Worm (Caenorhabditis elegans) whole organism, late embryonic: Measurements from ENCODE around the gene ctg-2.

Source experiments
- C08G9.2 ChIP-seq: sonication (generic microtip); optimal IDR thresholded peaks from 2 replicates; lab custom pipeline; 2016; ENCODE audit warnings: mild to moderate bottlenecking, missing genetic modification characterization, moderate library complexity, missing compliant biosample characterization
- C38D4.7 ChIP-seq: fragments of 200-800 bp; sonication (Bioruptor generic); optimal IDR thresholded peaks from 2 replicates; lab custom pipeline; 2018; ENCODE audit warnings: mild to moderate bottlenecking, missing genetic modification characterization, moderate library complexity, missing compliant biosample characterization
- K02D7.2 ChIP-seq: sonication (generic microtip); optimal IDR thresholded peaks from 2 replicates; lab custom pipeline; 2017; ENCODE audit warnings: mild to moderate bottlenecking, missing genetic modification characterization, missing compliant biosample characterization
- T23F11.4 ChIP-seq: fragments of 200-800 bp; sonication (Bioruptor generic); optimal IDR thresholded peaks from 2 replicates; lab custom pipeline; 2018; ENCODE audit warnings: mild to moderate bottlenecking, missing genetic modification characterization, missing compliant biosample characterization
- Y22D7AL.16 ChIP-seq: sonication (generic microtip); optimal IDR thresholded peaks from 2 replicates; lab custom pipeline; 2016; ENCODE audit warnings: missing genetic modification characterization, missing compliant biosample characterization
- ahr-1 ChIP-seq: sonication (generic microtip); optimal IDR thresholded peaks from 2 replicates; lab custom pipeline; 2016; ENCODE audit warnings: missing genetic modification characterization, missing compliant biosample characterization
- ama-1 ChIP-seq: fragments of 150-350 bp; optimal IDR thresholded peaks from 2 replicates; lab custom pipeline; 2014
- ceh-14 ChIP-seq: sonication (generic microtip); optimal IDR thresholded peaks from 2 replicates; lab custom pipeline; 2016; ENCODE audit warnings: missing genotype, missing genetic modification characterization, missing compliant biosample characterization
- ceh-18 ChIP-seq: sonication (generic microtip); optimal IDR thresholded peaks from 2 replicates; lab custom pipeline; 2016; ENCODE audit warnings: missing genetic modification characterization, missing compliant biosample characterization
- ceh-19 ChIP-seq: fragments of 200-800 bp; sonication (Bioruptor generic); optimal IDR thresholded peaks from 2 replicates; lab custom pipeline; 2018; ENCODE audit warnings: mild to moderate bottlenecking, missing genetic modification characterization, missing compliant biosample characterization
- ceh-30 ChIP-seq: fragments of 150-350 bp; optimal IDR thresholded peaks from 2 replicates; lab custom pipeline; 2014; ENCODE audit warnings: missing biosample characterization, missing genetic modification characterization
- ceh-31 ChIP-seq: sonication (generic microtip); optimal IDR thresholded peaks from 2 replicates; lab custom pipeline; 2016; ENCODE audit warnings: missing genetic modification characterization, missing compliant biosample characterization
- ceh-34 ChIP-seq: sonication (generic microtip); optimal IDR thresholded peaks from 2 replicates; lab custom pipeline; 2016; ENCODE audit warnings: mild to moderate bottlenecking, missing genetic modification characterization, missing compliant biosample characterization
- ceh-6 ChIP-seq: fragments of 200-800 bp; sonication (Bioruptor generic); optimal IDR thresholded peaks from 2 replicates; lab custom pipeline; 2018; ENCODE audit warnings: mild to moderate bottlenecking, missing genetic modification characterization, missing compliant biosample characterization
- ceh-9 ChIP-seq: sonication (generic microtip); optimal IDR thresholded peaks from 2 replicates; lab custom pipeline; 2016; ENCODE audit warnings: mild to moderate bottlenecking, missing genetic modification characterization, inconsistent platforms, missing compliant biosample characterization
- che-1 ChIP-seq: sonication (generic microtip); optimal IDR thresholded peaks from 2 replicates; lab custom pipeline; 2016; ENCODE audit warnings: mild to moderate bottlenecking, missing genetic modification characterization, missing compliant biosample characterization
- dmd-4 ChIP-seq: sonication (generic microtip); optimal IDR thresholded peaks from 2 replicates; lab custom pipeline; 2016; ENCODE audit warnings: borderline replicate concordance, missing genetic modification characterization, missing compliant biosample characterization
- elt-2 ChIP-seq: sonication (generic microtip); optimal IDR thresholded peaks from 2 replicates; lab custom pipeline; 2016; ENCODE audit warnings: missing genetic modification reagents, missing genetic modification characterization, missing compliant biosample characterization
- eyg-1 ChIP-seq: sonication (generic microtip); optimal IDR thresholded peaks from 2 replicates; lab custom pipeline; 2016; ENCODE audit warnings: missing genotype, missing genetic modification characterization, missing compliant biosample characterization
- fkh-10 ChIP-seq: fragments of 150-350 bp; optimal IDR thresholded peaks from 2 replicates; lab custom pipeline; 2014; ENCODE audit warnings: missing biosample characterization, missing genetic modification reagents, missing genetic modification characterization
- fkh-6 ChIP-seq: sonication (generic microtip); optimal IDR thresholded peaks from 2 replicates; lab custom pipeline; 2016; ENCODE audit warnings: missing genetic modification characterization, missing compliant biosample characterization
- hlh-13 ChIP-seq: fragments of 200-800 bp; sonication (Bioruptor generic); optimal IDR thresholded peaks from 2 replicates; lab custom pipeline; 2018; ENCODE audit warnings: mild to moderate bottlenecking, missing genetic modification characterization, missing compliant biosample characterization
- hlh-15 ChIP-seq: sonication (generic microtip); optimal IDR thresholded peaks from 2 replicates; lab custom pipeline; 2016; ENCODE audit warnings: missing genetic modification characterization, missing compliant biosample characterization
- hlh-30 ChIP-seq: sonication (generic microtip); optimal IDR thresholded peaks from 2 replicates; lab custom pipeline; 2017; ENCODE audit warnings: antibody characterized with exemption, missing genetic modification characterization, missing compliant biosample characterization; ENCODE audit not compliant: insufficient read depth
- hlh-6 ChIP-seq: sonication (generic microtip); optimal IDR thresholded peaks from 2 replicates; lab custom pipeline; 2016; ENCODE audit warnings: missing genotype, missing genetic modification characterization, missing compliant biosample characterization
- hlh-8 ChIP-seq: sonication (generic microtip); optimal IDR thresholded peaks from 2 replicates; lab custom pipeline; 2016; ENCODE audit warnings: missing genotype, missing genetic modification characterization, missing compliant biosample characterization
- lim-6 ChIP-seq: sonication (generic microtip); optimal IDR thresholded peaks from 2 replicates; lab custom pipeline; 2016; ENCODE audit warnings: missing genetic modification characterization, missing compliant biosample characterization
- lin-11 ChIP-seq: fragments of 200-800 bp; sonication (Bioruptor generic); optimal IDR thresholded peaks from 2 replicates; lab custom pipeline; 2018; ENCODE audit warnings: mild to moderate bottlenecking, missing genetic modification characterization, missing compliant biosample characterization
- madf-2 ChIP-seq: sonication (generic microtip); optimal IDR thresholded peaks from 2 replicates; lab custom pipeline; 2017; ENCODE audit warnings: missing genetic modification characterization, missing compliant biosample characterization
- nhr-11 ChIP-seq: fragments of 150-350 bp; optimal IDR thresholded peaks from 2 replicates; lab custom pipeline; 2014; ENCODE audit warnings: missing biosample characterization, missing genetic modification characterization
- odd-2 ChIP-seq: sonication (generic microtip); optimal IDR thresholded peaks from 2 replicates; lab custom pipeline; 2017; ENCODE audit warnings: antibody characterized with exemption, mild to moderate bottlenecking, missing genetic modification characterization, missing compliant biosample characterization
- pag-3 ChIP-seq: sonication (generic microtip); optimal IDR thresholded peaks from 2 replicates; lab custom pipeline; 2016; ENCODE audit warnings: missing compliant biosample characterization, missing genetic modification characterization, borderline replicate concordance
- pat-9 ChIP-seq: fragments of 200-800 bp; sonication (Bioruptor generic); optimal IDR thresholded peaks from 2 replicates; lab custom pipeline; 2018; ENCODE audit warnings: mild to moderate bottlenecking, missing genetic modification characterization, moderate library complexity, missing compliant biosample characterization
- pax-1 ChIP-seq: fragments of 150-350 bp; optimal IDR thresholded peaks from 2 replicates; lab custom pipeline; 2014; ENCODE audit warnings: missing biosample characterization, missing genetic modification characterization
- ref-2 ChIP-seq: sonication (generic microtip); optimal IDR thresholded peaks from 2 replicates; lab custom pipeline; 2016; ENCODE audit warnings: missing genetic modification characterization, missing compliant biosample characterization
- rnt-1 ChIP-seq: sonication (generic microtip); optimal IDR thresholded peaks from 2 replicates; lab custom pipeline; 2016; ENCODE audit warnings: missing genetic modification characterization, missing compliant biosample characterization
- sdc-2 ChIP-seq: sonication (generic microtip); optimal IDR thresholded peaks from 2 replicates; lab custom pipeline; 2016; ENCODE audit warnings: missing genotype, missing genetic modification characterization, missing compliant biosample characterization
- tbx-2 ChIP-seq: sonication (generic microtip); optimal IDR thresholded peaks from 2 replicates; lab custom pipeline; 2016; ENCODE audit warnings: missing genetic modification characterization, missing compliant biosample characterization
- tbx-7 ChIP-seq: sonication (generic microtip); optimal IDR thresholded peaks from 2 replicates; lab custom pipeline; 2016; ENCODE audit warnings: missing genotype, missing genetic modification characterization, missing compliant biosample characterization
- unc-42 ChIP-seq: sonication (generic microtip); optimal IDR thresholded peaks from 2 replicates; lab custom pipeline; 2016; ENCODE audit warnings: missing genotype, missing genetic modification characterization, missing compliant biosample characterization
- unc-55 ChIP-seq: sonication (generic microtip); optimal IDR thresholded peaks from 2 replicates; lab custom pipeline; 2017; ENCODE audit warnings: missing biosample characterization, missing genetic modification reagents, missing genetic modification characterization
- unc-86 ChIP-seq: sonication (generic microtip); optimal IDR thresholded peaks from 2 replicates; lab custom pipeline; 2016; ENCODE audit warnings: missing genetic modification characterization, missing compliant biosample characterization
- zip-5 ChIP-seq: sonication (generic microtip); optimal IDR thresholded peaks from 2 replicates; lab custom pipeline; 2016; ENCODE audit warnings: missing genetic modification characterization, missing compliant biosample characterization

ctg-2 gene

DNA sequence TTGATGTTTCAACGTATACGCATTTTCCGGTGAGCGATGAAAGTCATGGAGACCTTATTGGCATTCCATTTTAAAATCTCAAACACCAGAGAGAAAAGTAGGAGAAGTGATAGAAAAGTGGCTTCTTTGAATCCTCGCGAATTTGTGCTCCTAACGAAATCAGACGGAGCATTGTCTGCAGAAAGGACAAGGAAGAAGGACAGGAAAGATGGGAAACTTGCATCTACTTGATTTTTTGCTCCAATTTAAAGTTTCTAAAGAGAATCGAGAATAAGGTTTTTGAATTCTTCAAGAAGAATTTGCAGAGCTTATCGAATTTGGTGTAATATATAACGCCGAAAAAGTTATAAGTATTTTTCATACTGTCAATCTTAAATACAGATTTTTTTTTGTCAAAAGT is 36.2 kb downstream of the ctg-2 start:
- no peak for TF ChIP-seq ceh-18
- peak; percentile 81 for TF ChIP-seq unc-42 (tag; lab: Kevin White, UChicago)

- TF ChIP-seq nhr-11 = no peak
- no peak for TF ChIP-seq ama-1 (lab: Kevin White, UChicago)
- TF ChIP-seq ceh-18 = no peak
- no peak for TF ChIP-seq ceh-31 (tag; lab: Kevin White, UChicago)
- TF ChIP-seq zip-5 = no peak
- no peak for TF ChIP-seq pag-3 (tag; lab: Kevin White, UChicago)
- no peak for TF ChIP-seq K02D7.2 (tag; lab: Kevin White, UChicago)
- TF ChIP-seq Y22D7AL.16 (tag; lab: Kevin White, UChicago) = no peak
- TF ChIP-seq pax-1 (tag; lab: Kevin White, UChicago) = no peak
- no peak for TF ChIP-seq eyg-1
- TF ChIP-seq pat-9 (tag; lab: Kevin White, UChicago) = no peak
- TF ChIP-seq unc-55 (GFP tag; lab: Kevin White, UChicago) = no peak
- TF ChIP-seq tbx-7 (tag; lab: Kevin White, UChicago) = no peak
- TF ChIP-seq hlh-30 (tag; lab: Kevin White, UChicago) = no peak
- TF ChIP-seq, all 69 proteins: peak for 0
These were observed 39.7 kb downstream of the ctg-2 start for ce11 chrII:8554568-8554967.

DNA sequence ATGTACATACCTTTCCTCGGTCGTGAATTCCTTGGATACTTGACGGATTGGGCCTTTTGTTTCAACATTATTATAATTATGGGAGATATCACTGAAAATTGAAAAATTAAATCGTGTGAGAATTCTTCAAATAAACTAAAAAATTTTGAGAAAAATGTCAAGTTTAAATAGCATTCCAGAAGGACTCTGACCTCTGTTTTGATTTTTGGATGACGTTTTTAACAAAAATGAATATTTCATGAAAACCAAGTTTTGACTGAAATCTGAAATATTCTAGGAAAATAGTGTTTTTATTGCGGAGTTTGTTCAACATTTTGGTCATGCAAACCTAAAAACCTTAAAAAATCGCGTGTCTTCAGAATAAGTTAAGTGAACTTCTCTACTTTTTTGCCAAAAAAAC is 41.3 kb downstream of the ctg-2 start, which contains the start of gene glb-27:
TSS of gene glb-27 (minus strand) at position 101 of the 400 bp plus-strand sequence.
- TF ChIP-seq tbx-2 = no peak
- no peak for TF ChIP-seq C08G9.2 (tag; lab: Kevin White, UChicago)
- TF ChIP-seq odd-2 = no peak
- no peak for TF ChIP-seq sdc-2 (tag; lab: Kevin White, UChicago)
- no peak for TF ChIP-seq hlh-30 (tag; lab: Kevin White, UChicago)
- TF ChIP-seq pag-3 (tag; lab: Kevin White, UChicago) = no peak
- no peak for TF ChIP-seq C38D4.7 (GFP tag; lab: Kevin White, UChicago)
- no peak for TF ChIP-seq ceh-14
- no peak for TF ChIP-seq ceh-31 (tag; lab: Kevin White, UChicago)
- TF ChIP-seq ahr-1 (tag; lab: Kevin White, UChicago) = no peak
- no peak for TF ChIP-seq ama-1 (lab: Kevin White, UChicago)
- no peak for TF ChIP-seq K02D7.2 (tag; lab: Kevin White, UChicago)
- TF ChIP-seq elt-2 (tag; lab: Kevin White, UChicago) = no peak
- TF ChIP-seq ceh-9 (tag; lab: Kevin White, UChicago) = no peak
- TF ChIP-seq ceh-6 (GFP tag; lab: Kevin White, UChicago) = no peak
- no peak for TF ChIP-seq unc-42 (tag; lab: Kevin White, UChicago)
- no peak for TF ChIP-seq fkh-6 (tag; lab: Kevin White, UChicago)
- TF ChIP-seq lin-11 = no peak

DNA sequence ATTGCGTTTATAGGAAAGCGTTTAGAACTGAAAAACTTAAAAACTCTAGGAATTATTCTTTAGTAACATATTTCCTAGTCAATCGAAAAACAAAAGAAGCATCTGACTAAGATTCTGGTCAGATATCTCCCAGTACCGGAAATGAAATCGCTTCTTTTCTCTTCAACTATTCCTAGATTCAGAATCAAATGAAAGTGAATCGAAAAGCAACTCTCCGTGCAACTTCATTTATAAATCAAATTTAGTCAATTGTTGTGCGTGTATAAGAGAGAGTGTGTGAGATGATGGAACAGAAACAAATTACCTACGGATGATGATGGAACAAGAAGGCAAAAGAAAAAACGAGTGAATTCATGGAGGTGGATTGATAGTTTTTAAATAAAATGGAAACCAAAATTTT is 44.3 kb downstream of the ctg-2 start:
- TF ChIP-seq sdc-2 (tag; lab: Kevin White, UChicago) (no peak), unc-42 (tag; lab: Kevin White, UChicago) (peak; percentile 97), fkh-10 (GFP tag; lab: Kevin White, UChicago) (peak; percentile 14)

DNA sequence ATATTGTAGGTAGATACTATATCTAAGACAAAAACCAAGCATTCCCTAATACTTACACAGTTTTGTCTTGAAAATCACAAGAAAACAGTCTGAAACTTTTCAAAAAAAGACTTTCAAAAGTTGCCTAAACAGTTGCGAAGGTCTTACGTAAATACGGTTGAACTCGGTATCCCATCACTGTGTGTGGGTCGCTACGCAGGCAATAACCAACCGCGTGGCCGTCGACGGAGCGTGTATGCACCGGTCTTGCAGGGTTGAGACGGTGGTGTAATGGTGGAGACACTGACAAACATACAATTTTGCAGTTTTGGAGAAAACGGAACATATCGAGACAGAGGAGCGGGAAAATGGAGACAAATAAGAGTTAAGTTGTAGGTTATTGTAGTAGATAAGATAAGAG is 46.4 kb downstream of the ctg-2 start, which contains the start of gene iff-2:
TSS of gene iff-2 (minus strand) at position 141 of the 400 bp plus-strand sequence.
- TF ChIP-seq lim-6 (tag; lab: Kevin White, UChicago) = no peak
- no peak for TF ChIP-seq hlh-13 (GFP tag; lab: Kevin White, UChicago)
- peak; percentile 95 for TF ChIP-seq ceh-31 (tag; lab: Kevin White, UChicago)
- TF ChIP-seq odd-2 = peak; percentile 41
- TF ChIP-seq rnt-1 = peak; percentile 95
- peak; percentile 70 for TF ChIP-seq madf-2 (tag; lab: Kevin White, UChicago)
- TF ChIP-seq ceh-6 (GFP tag; lab: Kevin White, UChicago) = peak; percentile 56
- TF ChIP-seq hlh-15 (tag; lab: Kevin White, UChicago) = no peak
- peak; percentile 97 for TF ChIP-seq tbx-2
- TF ChIP-seq dmd-4 (tag; lab: Kevin White, UChicago) = peak; percentile 1
- TF ChIP-seq che-1 (tag; lab: Kevin White, UChicago) = no peak
- TF ChIP-seq ceh-30 = peak; percentile 39
- peak; percentile 96 for TF ChIP-seq ceh-34 (tag; lab: Kevin White, UChicago)
- TF ChIP-seq unc-42 (tag; lab: Kevin White, UChicago) = peak; percentile 93
- no peak for TF ChIP-seq ceh-9 (tag; lab: Kevin White, UChicago)
- peak; percentile 13 for TF ChIP-seq lin-11
- peak; percentile 14 for TF ChIP-seq K02D7.2 (tag; lab: Kevin White, UChicago)
- peak; percentile 65 for TF ChIP-seq C08G9.2 (tag; lab: Kevin White, UChicago)
- TF ChIP-seq ceh-19 = peak; percentile 62
- TF ChIP-seq hlh-8 (tag; lab: Kevin White, UChicago) = peak; percentile 50
- TF ChIP-seq T23F11.4 (GFP tag; lab: Kevin White, UChicago) = peak; percentile 69
- TF ChIP-seq unc-86 (tag; lab: Kevin White, UChicago) = peak; percentile 76
- no peak for TF ChIP-seq eyg-1
- TF ChIP-seq ref-2 (tag; lab: Kevin White, UChicago) = peak; percentile 97
- peak; percentile 28 for TF ChIP-seq hlh-6 (tag; lab: Kevin White, UChicago)
- peak; percentile 18 for TF ChIP-seq C38D4.7 (GFP tag; lab: Kevin White, UChicago)
